Fruit fly (Drosophila melanogaster) whole organism, embryonic: ENCODE data around the gene CG33093.

Experiments
- B-H2 ChIP-seq: fragments of 200-800 bp; sonication (Bioruptor generic); optimal IDR thresholded peaks from 2 replicates; lab custom pipeline; 2018; ENCODE audit warnings: missing biosample characterization, mild to moderate bottlenecking, missing genetic modification characterization
- Bteb2 ChIP-seq: fragments of 200-800 bp; sonication (Bioruptor generic); optimal IDR thresholded peaks from 2 replicates; lab custom pipeline; 2016; ENCODE audit warnings: missing biosample characterization, missing genetic modification characterization
- CG10209 ChIP-seq: fragments of 200-800 bp; sonication (Bioruptor generic); optimal IDR thresholded peaks from 3 replicates; lab custom pipeline; 2017; ENCODE audit warnings: missing biosample characterization, mild to moderate bottlenecking, missing genetic modification characterization, missing genetic modification reagents
- CG10959 ChIP-seq: fragments of 200-800 bp; sonication (Bioruptor generic); IDR thresholded peaks from 2 replicates; pipeline ENCODE4 v1.3.6; 2022; ENCODE audit warnings: missing biosample characterization, missing genetic modification characterization
- CG10979 ChIP-seq: fragments of 200-800 bp; sonication (Bioruptor generic); optimal IDR thresholded peaks from 2 replicates; lab custom pipeline; 2018; ENCODE audit warnings: missing biosample characterization, mild to moderate bottlenecking, missing genetic modification characterization, moderate library complexity
- CG11560 ChIP-seq: fragments of 200-800 bp; sonication (Bioruptor generic); IDR thresholded peaks from 3 replicates; pipeline ENCODE4 v1.3.6; 2022; ENCODE audit warnings: missing biosample characterization, missing genetic modification characterization
- CG11696 ChIP-seq: fragments of 200-800 bp; sonication (Bioruptor generic); IDR thresholded peaks from 2 replicates; pipeline ENCODE4 v1.3.6; 2022; ENCODE audit warnings: missing biosample characterization, missing genetic modification characterization
- CG12219 ChIP-seq: fragments of 200-800 bp; sonication (Bioruptor generic); optimal IDR thresholded peaks from 3 replicates; lab custom pipeline; 2018; ENCODE audit warnings: missing biosample characterization, mild to moderate bottlenecking, missing genetic modification characterization
- CG12391 ChIP-seq: fragments of 200-800 bp; sonication (Bioruptor generic); optimal IDR thresholded peaks from 3 replicates; lab custom pipeline; 2018; ENCODE audit warnings: missing biosample characterization, mild to moderate bottlenecking, missing genetic modification characterization, moderate library complexity
- CG12769 ChIP-seq: fragments of 200-800 bp; sonication (Bioruptor generic); optimal IDR thresholded peaks from 2 replicates; lab custom pipeline; 2019; ENCODE audit warnings: missing biosample characterization, mild to moderate bottlenecking, missing genetic modification characterization, moderate library complexity
- CG13624 ChIP-seq: fragments of 200-800 bp; sonication (Bioruptor generic); optimal IDR thresholded peaks from 2 replicates; lab custom pipeline; 2016; ENCODE audit warnings: missing biosample characterization, missing genetic modification characterization
- CG14441 ChIP-seq: fragments of 200-800 bp; sonication (Bioruptor generic); IDR thresholded peaks from 2 replicates; pipeline ENCODE4 v1.3.6; 2022; ENCODE audit warnings: missing biosample characterization, missing genetic modification characterization
- CG16779 ChIP-seq: fragments of 200-800 bp; sonication (Bioruptor generic); IDR thresholded peaks from 2 replicates; pipeline ENCODE4 v1.3.6; 2022; ENCODE audit warnings: missing biosample characterization, missing genetic modification characterization
- CG17186 ChIP-seq: fragments of 200-800 bp; sonication (Bioruptor generic); optimal IDR thresholded peaks from 3 replicates; lab custom pipeline; 2017; ENCODE audit warnings: missing biosample characterization, missing genetic modification reagents, missing genetic modification characterization
- CG1832 ChIP-seq: fragments of 200-800 bp; sonication (Bioruptor generic); optimal IDR thresholded peaks from 2 replicates; lab custom pipeline; 2017; ENCODE audit warnings: missing biosample characterization, mild to moderate bottlenecking, missing genetic modification characterization, inconsistent platforms
- CG32772 ChIP-seq: fragments of 200-800 bp; sonication (Bioruptor generic); IDR thresholded peaks from 2 replicates; pipeline ENCODE4 v1.3.6; 2022; ENCODE audit warnings: missing biosample characterization, missing genetic modification characterization
- CG6854 ChIP-seq: fragments of 200-800 bp; sonication (Bioruptor generic); optimal IDR thresholded peaks from 3 replicates; lab custom pipeline; 2017; ENCODE audit warnings: missing biosample characterization, mild to moderate bottlenecking, missing genetic modification characterization
- CG7987 ChIP-seq: fragments of 200-800 bp; sonication (Bioruptor generic); optimal IDR thresholded peaks from 2 replicates; lab custom pipeline; 2018; ENCODE audit warnings: missing biosample characterization, mild to moderate bottlenecking, missing genetic modification characterization, moderate library complexity
- D19B ChIP-seq: fragments of 200-800 bp; sonication (Bioruptor generic); optimal IDR thresholded peaks from 2 replicates; lab custom pipeline; 2017; ENCODE audit warnings: missing biosample characterization, mild to moderate bottlenecking, missing genetic modification characterization
- Dek ChIP-seq: fragments of 200-800 bp; sonication (Bioruptor generic); optimal IDR thresholded peaks from 3 replicates; lab custom pipeline; 2019; ENCODE audit warnings: missing biosample characterization, mild to moderate bottlenecking, missing genetic modification characterization, moderate library complexity
- HLH4C ChIP-seq: fragments of 200-800 bp; sonication (Bioruptor generic); IDR thresholded peaks from 3 replicates; pipeline ENCODE4 v1.3.6; 2022; ENCODE audit warnings: missing biosample characterization, missing genetic modification characterization; ENCODE audit not compliant: partially characterized antibody
- Hmx ChIP-seq: fragments of 200-800 bp; sonication (Bioruptor generic); optimal IDR thresholded peaks from 2 replicates; lab custom pipeline; 2016; ENCODE audit warnings: missing biosample characterization, missing genetic modification characterization
- Hr3 ChIP-seq: fragments of 200-800 bp; sonication (Bioruptor generic); optimal IDR thresholded peaks from 3 replicates; lab custom pipeline; 2016; ENCODE audit warnings: missing biosample characterization, missing genetic modification characterization
- Jarid2 ChIP-seq: fragments of 200-800 bp; sonication (Bioruptor generic); optimal IDR thresholded peaks from 3 replicates; lab custom pipeline; 2017; ENCODE audit warnings: mild to moderate bottlenecking, missing biosample characterization, missing genetic modification reagents, missing genetic modification characterization
- Med ChIP-seq: fragments of 200-800 bp; sonication (Bioruptor generic); peaks from one replicate; lab custom pipeline; 2016; ENCODE audit warnings: missing biosample characterization, missing genetic modification characterization, mild to moderate bottlenecking, inconsistent platforms, moderate library complexity
- NC2β ChIP-seq: fragments of 200-800 bp; sonication (Bioruptor generic); optimal IDR thresholded peaks from 2 replicates; lab custom pipeline; 2016; ENCODE audit warnings: missing biosample characterization, missing genetic modification characterization
- Oli ChIP-seq: fragments of 200-800 bp; sonication (Bioruptor generic); optimal IDR thresholded peaks from 2 replicates; lab custom pipeline; 2018; ENCODE audit warnings: missing biosample characterization, mild to moderate bottlenecking, missing genetic modification characterization, moderate library complexity
- PHDP ChIP-seq: fragments of 200-800 bp; sonication (Bioruptor generic); optimal IDR thresholded peaks from 3 replicates; lab custom pipeline; 2018; ENCODE audit warnings: missing biosample characterization, mild to moderate bottlenecking, missing genetic modification characterization, moderate library complexity
- Ravus ChIP-seq: fragments of 200-800 bp; sonication (Bioruptor generic); IDR thresholded peaks from 2 replicates; pipeline ENCODE4 v1.3.6; 2022; ENCODE audit warnings: missing biosample characterization, missing genetic modification characterization
- Side ChIP-seq: fragments of 200-800 bp; sonication (Bioruptor generic); optimal IDR thresholded peaks from 2 replicates; lab custom pipeline; 2016; ENCODE audit warnings: missing biosample characterization, missing genetic modification characterization
- YL-1 ChIP-seq: fragments of 200-800 bp; sonication (Bioruptor generic); optimal IDR thresholded peaks from 3 replicates; lab custom pipeline; 2017; ENCODE audit warnings: missing biosample characterization, mild to moderate bottlenecking, missing genetic modification characterization
- ara ChIP-seq: fragments of 200-800 bp; sonication (Bioruptor generic); IDR thresholded peaks from 2 replicates; pipeline ENCODE4 v1.3.6; 2022; ENCODE audit warnings: missing biosample characterization, missing genetic modification characterization
- bowl ChIP-seq: fragments of 200-800 bp; sonication (Bioruptor generic); IDR thresholded peaks from 2 replicates; pipeline ENCODE4 v1.3.6; 2022; ENCODE audit warnings: missing biosample characterization, missing genetic modification characterization
- cad ChIP-seq: fragments of >200 bp; optimal IDR thresholded peaks from 2 replicates; lab custom pipeline; 2017; ENCODE audit warnings: missing biosample characterization, missing genetic modification characterization
- dati ChIP-seq: fragments of 200-800 bp; sonication (Bioruptor generic); IDR thresholded peaks from 2 replicates; pipeline ENCODE4 v1.3.6; 2022; ENCODE audit warnings: missing biosample characterization, missing genetic modification characterization
- dm ChIP-seq: fragments of 200-800 bp; sonication (Bioruptor generic); optimal IDR thresholded peaks from 3 replicates; lab custom pipeline; 2016; ENCODE audit warnings: missing biosample characterization, missing genetic modification characterization
- en ChIP-seq: fragments of 200-800 bp; sonication (Bioruptor generic); optimal IDR thresholded peaks from 2 replicates; lab custom pipeline; 2016; ENCODE audit warnings: missing biosample characterization, missing genetic modification characterization
- ewg ChIP-seq: fragments of 200-800 bp; sonication (Bioruptor generic); optimal IDR thresholded peaks from 3 replicates; lab custom pipeline; 2017; ENCODE audit warnings: mild to moderate bottlenecking, missing biosample characterization, missing genetic modification reagents, missing genetic modification characterization
- fd96Cb ChIP-seq: fragments of 200-800 bp; sonication (Bioruptor generic); optimal IDR thresholded peaks from 2 replicates; lab custom pipeline; 2018; ENCODE audit warnings: missing biosample characterization, mild to moderate bottlenecking, missing genetic modification characterization, moderate library complexity
- ftz-f1 ChIP-seq: fragments of 200-800 bp; sonication (Bioruptor generic); optimal IDR thresholded peaks from 2 replicates; lab custom pipeline; 2016; ENCODE audit warnings: missing biosample characterization, missing genetic modification characterization
- grn ChIP-seq: fragments of 200-800 bp; sonication (Bioruptor generic); optimal IDR thresholded peaks from 3 replicates; lab custom pipeline; 2017; ENCODE audit warnings: missing biosample characterization, missing genetic modification characterization
- h ChIP-seq: fragments of >200 bp; optimal IDR thresholded peaks from 2 replicates; lab custom pipeline; 2017
- hb ChIP-seq: fragments of 200-800 bp; sonication (Bioruptor generic); IDR thresholded peaks from 3 replicates; pipeline ENCODE4 v1.3.6; 2022; ENCODE audit warnings: missing biosample characterization, missing genetic modification characterization; ENCODE audit not compliant: partially characterized antibody
- jigr1 ChIP-seq: fragments of 200-800 bp; sonication (Bioruptor generic); IDR thresholded peaks from 3 replicates; pipeline ENCODE4 v1.3.6; 2022; ENCODE audit warnings: missing biosample characterization, missing genetic modification characterization
- p53 ChIP-seq: fragments of 200-800 bp; sonication (Bioruptor generic); optimal IDR thresholded peaks from 2 replicates; lab custom pipeline; 2016; ENCODE audit warnings: missing biosample characterization, missing genetic modification characterization
- pfk ChIP-seq: fragments of 200-800 bp; sonication (Bioruptor generic); optimal IDR thresholded peaks from 2 replicates; lab custom pipeline; 2018; ENCODE audit warnings: missing biosample characterization, mild to moderate bottlenecking, missing genetic modification characterization, moderate library complexity
- tna ChIP-seq: fragments of 200-800 bp; sonication (Bioruptor generic); IDR thresholded peaks from 2 replicates; pipeline ENCODE4 v1.3.6; 2022; ENCODE audit warnings: missing biosample characterization, missing genetic modification characterization; ENCODE audit not compliant: partially characterized antibody
- twi ChIP-seq: fragments of 200-800 bp; optimal IDR thresholded peaks from 2 replicates; lab custom pipeline; 2019; ENCODE audit warnings: missing biosample characterization, mild to moderate bottlenecking, missing genetic modification characterization, moderate library complexity
- vvl ChIP-seq: fragments of 200-800 bp; sonication (Bioruptor generic); IDR thresholded peaks from 2 replicates; pipeline ENCODE4 v1.3.6; 2022; ENCODE audit warnings: missing biosample characterization, missing genetic modification characterization
- z ChIP-seq: fragments of 200-800 bp; sonication (Bioruptor generic); IDR thresholded peaks from 3 replicates; pipeline ENCODE4 v1.3.6; 2022; ENCODE audit warnings: missing biosample characterization, missing genetic modification characterization

CG33093 gene

DNA sequence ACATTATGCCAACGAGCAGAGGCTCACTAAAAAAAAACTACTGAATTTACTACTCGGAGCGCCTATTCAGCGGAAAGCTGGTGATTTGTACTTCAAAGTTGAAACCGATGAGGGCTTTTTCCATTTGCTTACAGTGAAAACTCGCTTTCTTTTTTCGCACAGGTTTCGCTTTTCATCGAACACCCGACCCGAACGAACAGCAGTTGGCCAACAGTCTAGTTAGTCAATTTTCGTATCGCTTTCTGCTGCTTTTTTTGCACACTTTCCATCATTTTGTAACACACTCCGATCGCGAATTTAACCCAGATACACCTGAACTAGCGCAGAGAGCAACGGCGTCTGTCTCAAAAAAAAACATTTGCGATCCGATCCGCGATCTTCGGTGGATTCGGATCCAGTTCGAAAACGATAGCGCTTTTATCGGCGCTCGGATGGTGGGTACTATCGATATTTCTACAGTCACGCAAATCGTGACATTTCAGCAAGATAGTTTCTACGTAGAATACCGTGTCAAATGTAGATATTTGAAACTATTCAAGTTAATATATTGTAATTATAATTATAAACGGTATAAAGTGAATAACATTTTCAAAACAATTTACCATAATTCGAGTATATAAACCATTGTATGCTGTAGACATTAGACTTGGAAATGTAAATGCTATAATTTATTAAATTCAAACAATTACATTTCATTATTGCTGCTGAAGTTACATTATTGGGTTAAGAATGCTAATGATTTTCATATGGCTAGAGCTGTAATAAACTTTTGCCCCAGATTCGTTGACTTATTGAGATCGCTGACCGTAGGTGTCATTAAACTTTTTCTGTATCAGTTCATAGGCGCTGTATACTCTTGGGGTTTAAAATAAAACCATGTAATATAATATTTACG lies 3.2 kb downstream of the CG33093 start, which contains the start of gene CG5346 (continued):
- TF ChIP-seq YL-1 (GFP tag; lab: Kevin White, UChicago) = no peak
- TF ChIP-seq CG14441 (GFP tag; lab: Robert Waterston, UW) = no peak
- peak; percentile 49 for TF ChIP-seq CG32772
- TF ChIP-seq HLH4C (GFP tag; lab: Robert Waterston, UW) = peak; percentile 88
- TF ChIP-seq Side (GFP tag; lab: Kevin White, UChicago) = no peak
- no peak for TF ChIP-seq CG13624 (GFP tag; lab: Kevin White, UChicago)
- TF ChIP-seq Hmx (GFP tag; lab: Kevin White, UChicago) = no peak
- no peak for TF ChIP-seq Bteb2 (GFP tag; lab: Kevin White, UChicago)
- no peak for TF ChIP-seq CG6854 (GFP tag; lab: Kevin White, UChicago)
- no peak for TF ChIP-seq ewg (GFP tag; lab: Kevin White, UChicago)
- no peak for TF ChIP-seq pfk (GFP tag; lab: Kevin White, UChicago)
- no peak for TF ChIP-seq Hr3 (GFP tag; lab: Kevin White, UChicago)
- no peak for TF ChIP-seq dm (GFP tag; lab: Kevin White, UChicago)
- TF ChIP-seq CG11560 (tag; lab: Robert Waterston, UW) = no peak
- no peak for TF ChIP-seq CG1832
- no peak for TF ChIP-seq CG17186
- no peak for TF ChIP-seq cad (GFP tag; lab: Kevin White, UChicago)
- TF ChIP-seq CG10209 (GFP tag; lab: Kevin White, UChicago) = no peak
- TF ChIP-seq CG7987 (GFP tag; lab: Kevin White, UChicago) = peak; percentile 36
- TF ChIP-seq CG12391 = no peak
- no peak for TF ChIP-seq bowl
- TF ChIP-seq h (lab: Kevin White, UChicago) = no peak
- no peak for TF ChIP-seq NC2β (GFP tag; lab: Kevin White, UChicago)
- TF ChIP-seq ftz-f1 (GFP tag; lab: Kevin White, UChicago) = no peak
- peak; percentile 67 for TF ChIP-seq grn (GFP tag; lab: Kevin White, UChicago)
- peak; percentile 84 for TF ChIP-seq hb (GFP tag; lab: Robert Waterston, UW)
- no peak for TF ChIP-seq ara
- TF ChIP-seq Med (GFP tag; lab: Kevin White, UChicago) = peak; percentile 58
- TF ChIP-seq CG10979 = no peak
- no peak for TF ChIP-seq CG16779 (GFP tag; lab: Robert Waterston, UW)
- TF ChIP-seq CG11696 = no peak
- no peak for TF ChIP-seq dati (GFP tag; lab: Robert Waterston, UW)
- TF ChIP-seq CG12219 (GFP tag; lab: Kevin White, UChicago) = no peak
- no peak for TF ChIP-seq D19B (GFP tag; lab: Kevin White, UChicago)
- TF ChIP-seq tna (GFP tag; lab: Robert Waterston, UW) = peak; percentile 79
- no peak for TF ChIP-seq p53 (GFP tag; lab: Kevin White, UChicago)
- TF ChIP-seq twi = no peak
- TF ChIP-seq CG10959 (GFP tag; lab: Robert Waterston, UW) = no peak
- TF ChIP-seq vvl (GFP tag; lab: Robert Waterston, UW) = no peak
- TF ChIP-seq Oli (tag; lab: Kevin White, UChicago) = no peak
- TF ChIP-seq B-H2 = no peak
- no peak for TF ChIP-seq fd96Cb (tag; lab: Kevin White, UChicago)
- no peak for TF ChIP-seq Ravus (GFP tag; lab: Robert Waterston, UW)
- TF ChIP-seq en (GFP tag; lab: Kevin White, UChicago) = no peak
- TF ChIP-seq z = no peak
- no peak for TF ChIP-seq CG12769 (tag; lab: Kevin White, UChicago)
- no peak for TF ChIP-seq jigr1 (GFP tag; lab: Robert Waterston, UW)
- TF ChIP-seq Dek (tag; lab: Kevin White, UChicago) = no peak
- TF ChIP-seq PHDP = no peak
- TF ChIP-seq Jarid2 (GFP tag; lab: Kevin White, UChicago) = peak; percentile 33
